Fruit fly (Drosophila melanogaster): ENCODE results near the gene nudC.
A peak's percentile ranks its signal among the peaks of the same experiment; 100 is the strongest.

Gene nudC

DNA sequence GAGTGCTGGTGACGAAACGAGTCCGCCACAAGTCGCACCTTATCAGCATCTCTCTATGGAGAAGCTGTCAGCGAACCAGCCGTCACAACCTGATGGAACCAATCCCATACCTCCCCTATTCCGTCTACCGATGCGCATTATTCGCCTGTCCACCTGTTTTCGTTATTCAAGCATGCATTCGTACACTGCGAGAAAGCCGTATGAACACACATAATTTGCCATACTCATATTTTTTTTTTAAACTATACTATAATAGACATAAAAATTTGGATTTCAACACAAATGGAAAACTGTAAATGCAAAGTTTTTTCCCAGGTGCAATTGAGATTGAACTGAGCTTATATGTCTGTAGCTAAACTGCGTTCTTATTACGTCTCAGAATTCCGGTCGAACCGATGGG, 8.2 kb upstream of the nudC start (continued):
- TF ChIP-seq Sox102F (GFP tag; optimal IDR thresholded peaks at IDR 0.05) (peak; percentile 84), CG9139 (GFP tag; optimal IDR thresholded peaks at IDR 0.05) (no peak), CG10631 (GFP tag; optimal IDR thresholded peaks at IDR 0.05) (peak; percentile 69), svp (GFP tag) (peak; percentile 87), Ets21C (GFP tag; optimal IDR thresholded peaks at IDR 0.05) (peak; percentile 47), achi (GFP tag; optimal IDR thresholded peaks at IDR 0.05) (no peak), Lpt (GFP tag; optimal IDR thresholded peaks at IDR 0.05) (no peak), cyc (GFP tag; optimal IDR thresholded peaks at IDR 0.05) (peak; percentile 47), CG8632 (GFP tag; optimal IDR thresholded peaks at IDR 0.05) (peak; percentile 71), CG8319 (GFP tag; optimal IDR thresholded peaks at IDR 0.05) (peak; percentile 25), Hr39 (GFP tag; optimal IDR thresholded peaks at IDR 0.05) (peak; percentile 73), dac (GFP tag; optimal IDR thresholded peaks at IDR 0.05) (no peak)

DNA sequence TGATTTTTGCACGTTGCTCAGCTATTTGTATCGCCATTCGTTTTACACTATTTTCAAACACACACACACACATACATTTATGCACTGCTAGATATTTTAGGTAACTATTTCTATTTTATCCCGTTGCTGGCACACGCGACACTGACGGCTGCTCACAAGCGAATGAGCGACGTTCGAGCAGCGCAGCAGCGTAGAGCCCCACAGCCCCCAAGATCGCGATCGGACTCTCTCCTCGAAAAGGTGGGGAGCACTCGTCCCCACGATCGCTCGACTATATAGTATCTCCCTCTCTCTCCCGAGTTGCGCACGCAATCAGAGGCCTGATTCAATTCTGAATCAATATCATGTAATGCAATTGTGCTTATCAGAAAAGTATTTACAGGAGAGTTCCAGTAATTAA, 4.8 kb upstream of the nudC start:
- TF ChIP-seq CG11902 (GFP tag; optimal IDR thresholded peaks at IDR 0.05) (no peak), CG16779 (tag; optimal IDR thresholded peaks at IDR 0.05) (peak; percentile 46), Gug (GFP tag; IDR thresholded peaks at IDR 0.05) (no peak), salr (GFP tag; optimal IDR thresholded peaks at IDR 0.05) (no peak), fkh (GFP tag; optimal IDR thresholded peaks at IDR 0.05) (peak; percentile 19), fd85E (GFP tag; optimal IDR thresholded peaks at IDR 0.05) (peak; percentile 31), Eip93F (GFP tag; optimal IDR thresholded peaks at IDR 0.05) (no peak), Sox102F (GFP tag; optimal IDR thresholded peaks at IDR 0.05) (peak; percentile 42), achi (GFP tag; optimal IDR thresholded peaks at IDR 0.05) (no peak), Blimp-1 (GFP tag; optimal IDR thresholded peaks at IDR 0.05) (no peak), Ets96B (tag; optimal IDR thresholded peaks at IDR 0.05) (no peak), topi (GFP tag; optimal IDR thresholded peaks at IDR 0.05) (peak; percentile 31), pdm3 (GFP tag; optimal IDR thresholded peaks at IDR 0.05) (no peak), Hr4 (GFP tag; optimal IDR thresholded peaks at IDR 0.05) (no peak), CG11294 (GFP tag; IDR thresholded peaks at IDR 0.05) (peak; percentile 27; the same call in 1 of the 2 replicates), CG10631 (GFP tag; optimal IDR thresholded peaks at IDR 0.05) (no peak), CG8319 (GFP tag; optimal IDR thresholded peaks at IDR 0.05) (no peak), Met (GFP tag; optimal IDR thresholded peaks at IDR 0.05) (peak; percentile 2), CG11762 (GFP tag; optimal IDR thresholded peaks at IDR 0.05; ENCODE audit: insufficient read depth) (no peak), Hr38 (GFP tag; optimal IDR thresholded peaks at IDR 0.05) (no peak), OdsH (GFP tag; optimal IDR thresholded peaks at IDR 0.05) (no peak), CG4318 (GFP tag; optimal IDR thresholded peaks at IDR 0.05) (no peak), CG6276 (GFP tag; optimal IDR thresholded peaks at IDR 0.05) (peak; percentile 53), CG10669 (GFP tag; optimal IDR thresholded peaks at IDR 0.05) (peak; percentile 26), dsx (GFP tag; optimal IDR thresholded peaks at IDR 0.05; ENCODE audit: poor library complexity, severe bottlenecking) (peak; percentile 7), Smox (GFP tag; optimal IDR thresholded peaks at IDR 0.05) (no peak), eg (GFP tag; IDR thresholded peaks at IDR 0.05) (peak; percentile 62; the same call in 2 of the 3 replicates), vri (GFP tag; optimal IDR thresholded peaks at IDR 0.05) (peak; percentile 87), Eip78C (GFP tag) (peak; percentile 29), Hr39 (GFP tag; optimal IDR thresholded peaks at IDR 0.05) (no peak), CG3032 (tag; optimal IDR thresholded peaks at IDR 0.05) (no peak), Eip75B (GFP tag; optimal IDR thresholded peaks at IDR 0.05) (no peak), dac (GFP tag; optimal IDR thresholded peaks at IDR 0.05) (no peak), CG6808 (GFP tag; optimal IDR thresholded peaks at IDR 0.05) (peak; percentile 47), svp (GFP tag) (peak; percentile 88), CG31627 (GFP tag; optimal IDR thresholded peaks at IDR 0.05) (no peak), ss (GFP tag; optimal IDR thresholded peaks at IDR 0.05) (peak; percentile 56 to 70), CG6163 (GFP tag; IDR thresholded peaks at IDR 0.05) (peak; percentile 33; the same call in 1 of the 3 replicates), Sox14 (GFP tag; optimal IDR thresholded peaks at IDR 0.05) (no peak), esn (GFP tag; optimal IDR thresholded peaks at IDR 0.05) (peak; percentile 28), CG6792 (GFP tag; optimal IDR thresholded peaks at IDR 0.05) (peak; percentile 14), Sox15 (GFP tag; optimal IDR thresholded peaks at IDR 0.05) (no peak), cyc (GFP tag; optimal IDR thresholded peaks at IDR 0.05) (no peak), CG8632 (GFP tag; optimal IDR thresholded peaks at IDR 0.05) (no peak), Lpt (GFP tag; optimal IDR thresholded peaks at IDR 0.05) (peak; percentile 10), CG15336 (GFP tag; IDR thresholded peaks at IDR 0.05) (peak; percentile 57; the same call in 1 of the 2 replicates), CG8119 (GFP tag; IDR thresholded peaks at IDR 0.05) (peak; percentile 41; the same call in 2 of the 3 replicates)

All from whole organism, prepupa.